Worm (Caenorhabditis elegans) whole organism, L4 larva: ENCODE data around the gene fipr-13.

Experiments used
- F10B5.3 ChIP-seq: sonication (generic microtip); optimal IDR thresholded peaks from 2 replicates; lab custom pipeline; 2016; ENCODE audit warnings: mild to moderate bottlenecking, missing genetic modification characterization, missing compliant biosample characterization
- F49E8.2 ChIP-seq: sonication (generic microtip); optimal IDR thresholded peaks from 2 replicates; lab custom pipeline; 2016; ENCODE audit warnings: missing compliant biosample characterization, mild to moderate bottlenecking, missing genetic modification characterization, borderline replicate concordance
- T26A8.4 ChIP-seq: fragments of 200-800 bp; sonication (Bioruptor generic); IDR thresholded peaks from 2 replicates; pipeline ENCODE4 v1.3.6; 2022; ENCODE audit warnings: missing genetic modification characterization, missing compliant biosample characterization
- Y105C5A.15 ChIP-seq: fragments of 200-800 bp; sonication (Bioruptor generic); IDR thresholded peaks from 2 replicates; pipeline ENCODE4 v1.3.6; 2022; ENCODE audit warnings: missing genetic modification characterization, missing compliant biosample characterization
- Y5F2A.4 ChIP-seq: fragments of 200-800 bp; sonication (Bioruptor generic); optimal IDR thresholded peaks from 2 replicates; lab custom pipeline; 2018; ENCODE audit warnings: mild to moderate bottlenecking, missing genetic modification characterization, missing compliant biosample characterization
- Y75B8A.6 ChIP-seq: fragments of 200-800 bp; sonication (Bioruptor generic); IDR thresholded peaks from 2 replicates; pipeline ENCODE4 v1.3.6; 2022; ENCODE audit warnings: missing genetic modification reagents, missing genetic modification characterization, missing compliant biosample characterization
- ZK337.2 ChIP-seq: fragments of 200-800 bp; sonication (Bioruptor generic); IDR thresholded peaks from 2 replicates; pipeline ENCODE4 v1.3.6; 2022; ENCODE audit warnings: missing genetic modification reagents, missing genetic modification characterization, missing compliant biosample characterization
- aly-2 ChIP-seq: sonication (generic microtip); optimal IDR thresholded peaks from 2 replicates; lab custom pipeline; 2018; ENCODE audit warnings: missing biosample characterization, missing genetic modification characterization
- ama-1 ChIP-seq: fragments of 150-350 bp; optimal IDR thresholded peaks from 2 replicates; lab custom pipeline; 2014; ENCODE audit warnings: inconsistent platforms, mixed read lengths
- arid-1 ChIP-seq: fragments of 200-800 bp; sonication (Bioruptor generic); conservative IDR thresholded peaks from 2 replicates; pipeline ENCODE4 v1.3.6; 2022; ENCODE audit warnings: missing genetic modification reagents, missing genetic modification characterization, missing compliant biosample characterization
- ceh-20 ChIP-seq: fragments of 200-800 bp; sonication (Bioruptor generic); IDR thresholded peaks from 2 replicates; pipeline ENCODE4 v1.3.6; 2022; ENCODE audit warnings: missing genetic modification reagents, missing genetic modification characterization, missing compliant biosample characterization
- ceh-62 ChIP-seq: sonication (generic microtip); optimal IDR thresholded peaks from 2 replicates; lab custom pipeline; 2017; ENCODE audit warnings: missing biosample characterization, missing genetic modification characterization
- ctbp-1 ChIP-seq: fragments of 200-800 bp; sonication (Bioruptor generic); IDR thresholded peaks from 2 replicates; pipeline ENCODE4 v1.3.6; 2022; ENCODE audit warnings: missing genetic modification reagents, missing genetic modification characterization, missing compliant biosample characterization
- daf-19 ChIP-seq: fragments of 200-800 bp; sonication (Bioruptor generic); conservative IDR thresholded peaks from 2 replicates; pipeline ENCODE4 v1.3.6; 2022; ENCODE audit warnings: missing genetic modification characterization, missing compliant biosample characterization
- dmd-6 ChIP-seq: fragments of 200-800 bp; sonication (Bioruptor generic); IDR thresholded peaks from 2 replicates; pipeline ENCODE4 v1.3.6; 2022; ENCODE audit warnings: missing genetic modification reagents, missing genetic modification characterization, missing compliant biosample characterization
- dmd-9 ChIP-seq: fragments of 200-800 bp; sonication (Bioruptor generic); IDR thresholded peaks from 2 replicates; pipeline ENCODE4 v1.3.6; 2022; ENCODE audit warnings: missing genetic modification reagents, missing genetic modification characterization, missing compliant biosample characterization
- dpl-1 ChIP-seq: fragments of 150-350 bp; optimal IDR thresholded peaks from 2 replicates; lab custom pipeline; 2014; ENCODE audit warnings: missing biosample characterization, missing genetic modification reagents, missing genetic modification characterization
- dve-1 ChIP-seq: sonication (generic microtip); optimal IDR thresholded peaks from 2 replicates; lab custom pipeline; 2017; ENCODE audit warnings: antibody characterized with exemption, mild to moderate bottlenecking, missing genetic modification characterization, missing compliant biosample characterization; ENCODE audit not compliant: insufficient read depth
- egl-43 ChIP-seq: fragments of 200-800 bp; sonication (Bioruptor generic); IDR thresholded peaks from 2 replicates; pipeline ENCODE4 v1.3.6; 2022; ENCODE audit warnings: missing genetic modification reagents, missing genetic modification characterization, missing compliant biosample characterization
- fos-1 ChIP-seq: fragments of 150-350 bp; optimal IDR thresholded peaks from 2 replicates; lab custom pipeline; 2014; ENCODE audit warnings: missing biosample characterization, missing genetic modification characterization
- hif-1 ChIP-seq, 2 experiments: sonication (generic microtip); optimal IDR thresholded peaks; 2 replicates each; lab custom pipeline; 2016 to 2017; ENCODE audit warnings: missing compliant biosample characterization in 2 of 2, missing genetic modification characterization in 2 of 2, missing genetic modification reagents in 2 of 2, missing genotype in 2 of 2, mild to moderate bottlenecking in 1 of 2
- hlh-11 ChIP-seq: fragments of 200-800 bp; sonication (Bioruptor generic); optimal IDR thresholded peaks from 2 replicates; lab custom pipeline; 2018; ENCODE audit warnings: mild to moderate bottlenecking, missing genetic modification characterization, missing compliant biosample characterization
- hlh-30 ChIP-seq: sonication (generic microtip); optimal IDR thresholded peaks from 2 replicates; lab custom pipeline; 2017; ENCODE audit warnings: antibody characterized with exemption, mild to moderate bottlenecking, missing genetic modification characterization, missing compliant biosample characterization; ENCODE audit not compliant: insufficient read depth
- hmg-1.1 ChIP-seq: fragments of 200-800 bp; sonication (Bioruptor generic); IDR thresholded peaks from 2 replicates; pipeline ENCODE4 v1.3.6; 2022; ENCODE audit warnings: missing genetic modification reagents, missing genetic modification characterization, missing compliant biosample characterization
- jun-1 ChIP-seq: fragments of 150-350 bp; optimal IDR thresholded peaks from 2 replicates; lab custom pipeline; 2014; ENCODE audit warnings: missing biosample characterization, missing genetic modification reagents, missing genetic modification characterization
- lin-1 ChIP-seq: fragments of 200-800 bp; sonication (Bioruptor generic); IDR thresholded peaks from 2 replicates; pipeline ENCODE4 v1.3.6; 2022; ENCODE audit warnings: missing genetic modification reagents, missing genetic modification characterization, missing compliant biosample characterization
- lin-38 ChIP-seq: fragments of 200-800 bp; sonication (Bioruptor generic); IDR thresholded peaks from 2 replicates; pipeline ENCODE4 v1.3.6; 2022; ENCODE audit warnings: missing genetic modification reagents, missing genetic modification characterization, missing compliant biosample characterization
- lir-3 ChIP-seq: sonication (generic microtip); optimal IDR thresholded peaks from 2 replicates; lab custom pipeline; 2016; ENCODE audit warnings: mild to moderate bottlenecking, missing genetic modification characterization, missing compliant biosample characterization
- lsy-2 ChIP-seq, 2 experiments: fragments of 150-350 bp in 1 of 2; sonication (generic microtip) in 1 of 2; optimal IDR thresholded peaks; 2 replicates each; lab custom pipeline; 2014 to 2017; ENCODE audit warnings: missing biosample characterization in 2 of 2, missing genetic modification characterization in 2 of 2
- madf-5 ChIP-seq, 2 experiments: fragments of 200-800 bp; sonication (Bioruptor generic); IDR thresholded peaks; 2 replicates each; pipeline ENCODE4 v1.3.6; 2022; ENCODE audit warnings: missing compliant biosample characterization in 2 of 2, missing genetic modification characterization in 2 of 2
- mdl-1 ChIP-seq, 2 experiments: fragments of 150-350 bp in 1 of 2; sonication (generic microtip) in 1 of 2; optimal IDR thresholded peaks; 2 replicates each; lab custom pipeline; 2014 to 2017; ENCODE audit warnings: missing biosample characterization in 2 of 2, missing genetic modification characterization in 2 of 2
- mep-1 ChIP-seq: fragments of 150-350 bp; sonication (generic microtip); optimal IDR thresholded peaks from 3 replicates; lab custom pipeline; 2014; ENCODE audit warnings: missing biosample characterization, missing genetic modification characterization
- mes-2 ChIP-seq: sonication (generic microtip); optimal IDR thresholded peaks from 2 replicates; lab custom pipeline; 2016; ENCODE audit warnings: missing genotype, mild to moderate bottlenecking, missing genetic modification characterization, missing compliant biosample characterization; ENCODE audit not compliant: poor library complexity, severe bottlenecking
- mxl-2 ChIP-seq: fragments of 200-800 bp; sonication (Bioruptor generic); conservative IDR thresholded peaks from 2 replicates; pipeline ENCODE4 v1.3.6; 2022; ENCODE audit warnings: missing genetic modification reagents, missing genetic modification characterization, missing compliant biosample characterization
- mxl-3 ChIP-seq: fragments of 200-800 bp; sonication (Bioruptor generic); optimal IDR thresholded peaks from 2 replicates; lab custom pipeline; 2018; ENCODE audit warnings: mild to moderate bottlenecking, missing genetic modification characterization, missing compliant biosample characterization
- nhr-111 ChIP-seq: fragments of 200-800 bp; sonication (Bioruptor generic); optimal IDR thresholded peaks from 2 replicates; lab custom pipeline; 2018; ENCODE audit warnings: mild to moderate bottlenecking, missing genetic modification characterization, missing compliant biosample characterization
- nhr-41 ChIP-seq: fragments of 200-800 bp; sonication (Bioruptor generic); IDR thresholded peaks from 2 replicates; pipeline ENCODE4 v1.3.6; 2022; ENCODE audit warnings: missing genetic modification reagents, missing genetic modification characterization, missing compliant biosample characterization
- nhr-6 ChIP-seq: fragments of 150-350 bp; optimal IDR thresholded peaks from 2 replicates; lab custom pipeline; 2014; ENCODE audit warnings: missing biosample characterization, missing genetic modification characterization
- php-3 ChIP-seq: fragments of 200-800 bp; sonication (Bioruptor generic); IDR thresholded peaks from 2 replicates; pipeline ENCODE4 v1.3.6; 2022; ENCODE audit warnings: missing genetic modification reagents, missing genetic modification characterization, missing compliant biosample characterization
- pqm-1 ChIP-seq: sonication (generic microtip); optimal IDR thresholded peaks from 2 replicates; lab custom pipeline; 2017; ENCODE audit warnings: missing biosample characterization, missing genetic modification characterization
- rbr-2 ChIP-seq: sonication (generic microtip); optimal IDR thresholded peaks from 2 replicates; lab custom pipeline; 2016; ENCODE audit warnings: missing genotype, missing genetic modification characterization, missing compliant biosample characterization
- snpc-4 ChIP-seq: fragments of 150-350 bp; optimal IDR thresholded peaks from 2 replicates; lab custom pipeline; 2014; ENCODE audit warnings: missing biosample characterization, missing genetic modification characterization
- tra-1 ChIP-seq: fragments of 200-800 bp; sonication (Bioruptor generic); IDR thresholded peaks from 2 replicates; pipeline ENCODE4 v1.3.6; 2022; ENCODE audit warnings: missing genetic modification reagents, missing genetic modification characterization, missing compliant biosample characterization
- unc-130 ChIP-seq: sonication (generic microtip); optimal IDR thresholded peaks from 2 replicates; lab custom pipeline; 2016; ENCODE audit warnings: missing genetic modification reagents, missing genetic modification characterization, missing compliant biosample characterization
- unc-62 ChIP-seq, 3 experiments: fragments of 150-350 bp in 1 of 3; sonication (generic microtip); optimal IDR thresholded peaks in 2 of 3; peaks in 1 of 3; 1 replicate in 1 of 3; 2 replicates in 2 of 3; lab custom pipeline; 2014 to 2017; ENCODE audit warnings: missing biosample characterization in 3 of 3, missing genetic modification characterization in 3 of 3, missing genetic modification reagents in 3 of 3, missing genotype in 1 of 3
- vab-7 ChIP-seq: fragments of 200-800 bp; sonication (Bioruptor generic); IDR thresholded peaks from 2 replicates; pipeline ENCODE4 v1.3.6; 2022; ENCODE audit warnings: missing genetic modification reagents, missing genetic modification characterization, missing compliant biosample characterization
- zfp-3 ChIP-seq: fragments of 200-800 bp; sonication (Bioruptor generic); conservative IDR thresholded peaks from 2 replicates; pipeline ENCODE4 v1.3.6; 2022; ENCODE audit warnings: missing genetic modification reagents, missing genetic modification characterization, missing compliant biosample characterization
- zip-11 ChIP-seq: fragments of 200-800 bp; sonication (Bioruptor generic); IDR thresholded peaks from 2 replicates; pipeline ENCODE4 v1.3.6; 2022; ENCODE audit warnings: missing genetic modification characterization, missing compliant biosample characterization
- ztf-11 ChIP-seq: fragments of 150-350 bp; optimal IDR thresholded peaks from 2 replicates; lab custom pipeline; 2014; ENCODE audit warnings: missing biosample characterization, missing genetic modification characterization
- ztf-7 ChIP-seq: fragments of 150-350 bp; optimal IDR thresholded peaks from 2 replicates; lab custom pipeline; 2014; ENCODE audit warnings: missing biosample characterization, missing genetic modification characterization

The fipr-13 gene

ce11 chrV:10041484-10041883, 22.8 kb upstream of the fipr-13 start (continued):
- TF ChIP-seq dmd-9 (GFP tag; lab: Robert Waterston, UW) (no peak), Y75B8A.6 (GFP tag; lab: Robert Waterston, UW) (no peak), nhr-111 (GFP tag; lab: Kevin White, UChicago) (no peak), F10B5.3 (tag; lab: Kevin White, UChicago) (no peak), dve-1 (tag; lab: Kevin White, UChicago) (peak; percentile 24), T26A8.4 (GFP tag; lab: Robert Waterston, UW) (0 out of 2 replicates have a peak, but pooled peaks have one; percentile 31), snpc-4 (tag; lab: Kevin White, UChicago) (no peak), vab-7 (no peak), mdl-1 (tag; optimal IDR thresholded peaks at IDR 0.05; lab: Kevin White, UChicago) (no peak), lin-38 (GFP tag; lab: Robert Waterston, UW) (no peak), nhr-41 (GFP tag; lab: Robert Waterston, UW) (no peak), hmg-1.1 (GFP tag; lab: Robert Waterston, UW) (peak; percentile 49; the same call in 1 of the 2 replicates), lin-1 (no peak), zfp-3 (GFP tag; lab: Robert Waterston, UW) (no peak), ctbp-1 (GFP tag; lab: Robert Waterston, UW) (0 out of 2 replicates have a peak, but pooled peaks have one; percentile 24), tra-1 (GFP tag; lab: Robert Waterston, UW) (peak; percentile 23; the same call in 1 of the 2 replicates), arid-1 (GFP tag; lab: Robert Waterston, UW) (0 out of 2 replicates have a peak, but pooled peaks have one; percentile 6), aly-2 (no peak), F49E8.2 (tag; lab: Kevin White, UChicago) (no peak), lir-3 (tag; lab: Kevin White, UChicago) (no peak), mes-2 (tag; lab: Kevin White, UChicago) (peak; percentile 57), ceh-20 (GFP tag; lab: Robert Waterston, UW) (peak; percentile 53; the same call in 1 of the 2 replicates), zip-11 (GFP tag; lab: Robert Waterston, UW) (no peak), Y5F2A.4 (no peak), mxl-2 (GFP tag; lab: Robert Waterston, UW) (no peak), hlh-30 (tag; lab: Kevin White, UChicago) (peak; percentile 31), dpl-1 (GFP tag; lab: Kevin White, UChicago) (no peak), egl-43 (0 out of 2 replicates have a peak, but pooled peaks have one; percentile 20), ztf-11 (tag; lab: Kevin White, UChicago) (no peak), fos-1 (tag; lab: Kevin White, UChicago) (no peak), mep-1 (tag; lab: Kevin White, UChicago) (peak; percentile 52), ZK337.2 (no peak), daf-19 (GFP tag; lab: Robert Waterston, UW) (no peak), Y105C5A.15 (no peak), unc-62 (GFP tag; optimal IDR thresholded peaks at IDR 0.05 in 1 of 2; lab: Kevin White, UChicago) (no peak), unc-62 (tag; optimal IDR thresholded peaks at IDR 0.05; lab: Kevin White, UChicago) (no peak), pqm-1 (no peak), lsy-2 (tag; optimal IDR thresholded peaks at IDR 0.05; lab: Kevin White, UChicago) (peak; percentile 11 to 72), ama-1 (lab: Kevin White, UChicago) (no peak), ceh-62 (tag; lab: Kevin White, UChicago) (no peak), nhr-6 (tag; lab: Kevin White, UChicago) (no peak), hif-1 (tag; optimal IDR thresholded peaks at IDR 0.05; lab: Kevin White, UChicago) (peak in 1 of 2 experiments; percentile 16), dmd-6 (peak; percentile 54), mxl-3 (GFP tag; lab: Kevin White, UChicago) (peak; percentile 17), rbr-2 (tag; lab: Kevin White, UChicago) (peak; percentile 39), ztf-7 (tag; lab: Kevin White, UChicago) (no peak), unc-130 (GFP tag; lab: Kevin White, UChicago) (no peak), php-3 (GFP tag; lab: Robert Waterston, UW) (no peak), madf-5 (GFP tag; IDR thresholded peaks at IDR 0.05; lab: Robert Waterston, UW) (no peak), jun-1 (tag; lab: Kevin White, UChicago) (no peak), hlh-11 (tag; lab: Kevin White, UChicago) (peak; percentile 54)
